Worm (Caenorhabditis elegans): ENCODE results near the gene T07D1.3.

The T07D1.3 gene

DNA sequence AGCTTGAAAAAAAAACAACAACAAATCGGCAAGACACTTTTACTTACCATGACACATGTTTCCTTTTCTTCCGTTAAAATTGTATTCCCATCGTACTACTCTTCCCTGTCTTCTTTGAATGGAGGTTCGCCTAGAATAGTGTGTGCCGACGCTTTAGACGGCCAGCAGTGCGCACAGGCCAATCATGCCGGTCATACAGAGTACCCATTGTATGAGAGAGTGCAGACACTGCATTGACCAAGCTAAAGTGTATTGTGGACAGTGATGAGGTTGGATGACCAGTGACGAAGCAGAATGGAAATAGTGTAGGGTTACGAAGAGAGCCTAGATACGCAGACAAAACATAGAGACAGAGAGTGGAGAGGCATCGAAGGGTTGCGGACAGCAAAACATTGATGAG is 41.3 kb downstream of the T07D1.3 start, which contains the start of gene dhhc-9 (continued):
- TF ChIP-seq hlh-30 (tag; optimal IDR thresholded peaks at IDR 0.05; ENCODE audit: insufficient read depth) (peak; percentile 36), sox-4 (tag; optimal IDR thresholded peaks at IDR 0.05) (no peak), ceh-9 (tag; optimal IDR thresholded peaks at IDR 0.05) (no peak), odd-2 (tag; optimal IDR thresholded peaks at IDR 0.05) (no peak), ceh-2 (tag; optimal IDR thresholded peaks at IDR 0.05) (no peak), ceh-34 (tag; optimal IDR thresholded peaks at IDR 0.05) (no peak), sdc-2 (tag; optimal IDR thresholded peaks at IDR 0.05) (peak; percentile 33), pha-4 (tag; optimal IDR thresholded peaks at IDR 0.05) (no peak), unc-55 (GFP tag; optimal IDR thresholded peaks at IDR 0.05) (peak; percentile 71), ttx-3 (tag; optimal IDR thresholded peaks at IDR 0.05) (no peak), Y22D7AL.16 (tag; optimal IDR thresholded peaks at IDR 0.05) (no peak), ceh-30 (tag; optimal IDR thresholded peaks at IDR 0.05) (no peak), ceh-19 (GFP tag; optimal IDR thresholded peaks at IDR 0.05) (no peak), zip-5 (tag; optimal IDR thresholded peaks at IDR 0.05) (no peak), C08G9.2 (tag; optimal IDR thresholded peaks at IDR 0.05) (no peak), nfya-1 (tag; optimal IDR thresholded peaks at IDR 0.05) (peak; percentile 85), ceh-24 (tag; optimal IDR thresholded peaks at IDR 0.05) (no peak)

ce11 chrX:2394983-2395382 is 48.2 kb downstream of the T07D1.3 start, which contains the start of gene C43H6.6:
Gene C43H6.6, plus strand, starts transcription at chrX:2395283.
- TF ChIP-seq hlh-15 (tag; optimal IDR thresholded peaks at IDR 0.05) = no peak
- TF ChIP-seq ceh-31 (tag; optimal IDR thresholded peaks at IDR 0.05) = no peak
- TF ChIP-seq C38D4.7 (GFP tag; optimal IDR thresholded peaks at IDR 0.05) = no peak
- TF ChIP-seq hlh-30 (tag; optimal IDR thresholded peaks at IDR 0.05; ENCODE audit: insufficient read depth) = no peak
- TF ChIP-seq unc-86 (tag; optimal IDR thresholded peaks at IDR 0.05) = no peak
- TF ChIP-seq hlh-6 (tag; optimal IDR thresholded peaks at IDR 0.05) = no peak
- no peak for TF ChIP-seq ceh-19 (GFP tag; optimal IDR thresholded peaks at IDR 0.05)
- no peak for TF ChIP-seq sox-4 (tag; optimal IDR thresholded peaks at IDR 0.05)
- TF ChIP-seq elt-2 (tag; optimal IDR thresholded peaks at IDR 0.05) = no peak
- TF ChIP-seq ets-4 (tag; optimal IDR thresholded peaks at IDR 0.05) = no peak
- no peak for TF ChIP-seq pha-2 (tag; optimal IDR thresholded peaks at IDR 0.05)
- no peak for TF ChIP-seq odd-2 (tag; optimal IDR thresholded peaks at IDR 0.05)
- TF ChIP-seq ceh-48 (tag; optimal IDR thresholded peaks at IDR 0.05) = no peak

Data from whole organism, late embryonic.